Worm (Caenorhabditis elegans) whole organism, L4/young adult: ENCODE measurements around the gene zer-1.

Experiments used
- W03F9.2 ChIP-seq: fragments of 150-350 bp; optimal IDR thresholded peaks from 2 replicates; lab custom pipeline; 2014; ENCODE audit warnings: missing biosample characterization, missing genetic modification characterization
- dao-5 ChIP-seq: sonication (generic microtip); optimal IDR thresholded peaks from 2 replicates; lab custom pipeline; 2016; ENCODE audit warnings: missing genotype, missing genetic modification characterization, moderate library complexity, missing compliant biosample characterization

ce11 chrIII:916897-917296 lies 30.3 kb upstream of the zer-1 start, which contains the start of gene idpp-13:
- TF ChIP-seq dao-5 (no peak), W03F9.2 (no peak)
